Worm (Caenorhabditis elegans): ENCODE results near the gene peb-1.

DNA sequence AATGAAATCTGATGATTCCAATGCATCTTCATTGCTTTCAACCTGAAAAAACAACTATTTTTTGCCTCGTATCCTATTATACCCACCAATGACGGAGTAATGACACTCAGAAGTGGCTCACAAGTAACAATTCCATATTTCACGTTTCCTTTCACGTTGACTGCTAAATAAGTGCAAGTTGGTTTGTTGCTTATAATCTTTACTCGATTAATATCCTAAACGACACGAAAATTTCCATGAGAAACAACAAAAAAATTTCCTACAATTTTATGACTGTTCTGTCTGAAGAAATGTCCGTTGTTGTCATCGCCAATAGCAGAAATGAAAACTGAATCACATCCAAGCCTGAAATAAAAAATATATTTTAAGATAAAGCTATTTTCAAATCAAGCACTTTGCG is 13.4 kb upstream of the peb-1 start:
- TF ChIP-seq cog-1 (tag; optimal IDR thresholded peaks at IDR 0.05) (no peak), klf-2 (GFP tag; conservative IDR thresholded peaks at IDR 0.05) (no peak), ztf-29 (GFP tag; IDR thresholded peaks at IDR 0.05) (no peak), T22C8.4 (GFP tag; IDR thresholded peaks at IDR 0.05) (no peak), ref-1 (GFP tag; conservative IDR thresholded peaks at IDR 0.05) (no peak), ztf-23 (GFP tag; IDR thresholded peaks at IDR 0.05) (no peak), med-1 (GFP tag; optimal IDR thresholded peaks at IDR 0.05; ENCODE audit: insufficient read depth) (no peak), flt-1 (GFP tag; IDR thresholded peaks at IDR 0.05) (no peak)

Data from whole organism, midembryonic.